Fruit fly (Drosophila melanogaster): ENCODE measurements around the gene ppk27.

- TF ChIP-seq abd-A (tag; optimal IDR thresholded peaks at IDR 0.05) (no peak), NK7.1 (GFP tag; optimal IDR thresholded peaks at IDR 0.05) (no peak), pan (optimal IDR thresholded peaks at IDR 0.05) (no peak), pan (GFP tag; optimal IDR thresholded peaks at IDR 0.05 in 1 of 2, IDR thresholded peaks at IDR 0.05 in 1 of 2) (no peak), MTF-1 (GFP tag; optimal IDR thresholded peaks at IDR 0.05; ENCODE audit: borderline replicate concordance) (no peak), Doc3 (GFP tag; IDR thresholded peaks at IDR 0.05; ENCODE audit: partially characterized antibody) (no peak), CG8388 (GFP tag; optimal IDR thresholded peaks at IDR 0.05) (no peak), CG1647 (GFP tag; optimal IDR thresholded peaks at IDR 0.05) (no peak), stwl (tag; optimal IDR thresholded peaks at IDR 0.05) (no peak), Bgb (GFP tag; IDR thresholded peaks at IDR 0.05; ENCODE audit: partially characterized antibody) (no peak), CG4424 (GFP tag; optimal IDR thresholded peaks at IDR 0.05) (no peak)
Measured at dm6 chr3L:3778463-3778862, 23.5 kb upstream of the ppk27 start.
